Fruit fly (Drosophila melanogaster): Measurements from ENCODE around the gene Meltrin.

dm6 chr3R:14705270-14705669 is 8.2 kb upstream of the Meltrin start:
- TF ChIP-seq EcR (GFP tag; optimal IDR thresholded peaks at IDR 0.05) (no peak), CG8478 (optimal IDR thresholded peaks at IDR 0.05) (no peak), usp (GFP tag; optimal IDR thresholded peaks at IDR 0.05) (no peak), psq (optimal IDR thresholded peaks at IDR 0.05) (no peak), Dll (optimal IDR thresholded peaks at IDR 0.05) (no peak)

All from whole organism.